Fruit fly (Drosophila melanogaster): ENCODE measurements around the gene CG44094.

DNA sequence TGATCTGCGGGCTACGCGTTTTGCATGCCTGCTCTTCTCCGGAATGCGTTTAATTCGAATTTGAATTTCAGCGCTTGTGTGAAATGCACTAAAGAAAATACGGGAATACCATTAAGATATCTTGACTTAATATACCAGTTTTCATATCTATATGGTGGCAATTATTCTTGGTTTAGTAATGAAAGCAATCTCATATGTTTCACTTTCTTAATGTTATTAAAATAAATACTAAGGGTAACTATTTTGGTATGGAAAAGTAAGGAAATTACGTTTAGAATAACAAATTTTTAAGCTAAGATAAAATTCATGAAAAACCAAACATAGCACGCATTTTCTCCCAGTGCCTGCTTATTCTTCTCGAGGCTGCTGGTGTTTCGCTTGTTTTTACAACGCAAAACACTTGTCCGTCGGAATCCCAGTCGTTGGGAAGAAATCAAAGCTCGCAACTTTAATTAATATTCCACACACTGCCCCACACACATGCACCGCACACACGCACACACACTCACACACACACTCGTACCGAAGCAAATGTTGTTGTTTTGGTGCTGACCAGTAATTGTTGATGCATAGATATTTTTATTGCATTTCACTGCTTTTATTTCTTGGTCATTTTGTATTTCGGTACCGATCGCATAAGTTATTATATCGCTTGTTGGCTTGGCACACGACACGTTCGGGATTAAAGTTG lies 1.5 kb upstream of the CG44094 start:
- TF ChIP-seq CG8478 (optimal IDR thresholded peaks at IDR 0.05): no peak
- TF ChIP-seq CTCF (optimal IDR thresholded peaks at IDR 0.05): no peak

All from S2 (cell line).